Worm (Caenorhabditis elegans) whole organism, L4 larva: Measurements from ENCODE around the gene T24A6.20.

Source experiments
- ama-1 ChIP-seq: fragments of 150-350 bp; optimal IDR thresholded peaks from 2 replicates; lab custom pipeline; 2014; ENCODE audit warnings: inconsistent platforms, mixed read lengths
- hmg-1.1 ChIP-seq: fragments of 200-800 bp; sonication (Bioruptor generic); IDR thresholded peaks from 2 replicates; pipeline ENCODE4 v1.3.6; 2022; ENCODE audit warnings: missing genetic modification reagents, missing genetic modification characterization, missing compliant biosample characterization
- unc-62 ChIP-seq, 3 experiments: fragments of 150-350 bp in 1 of 3; sonication (generic microtip); optimal IDR thresholded peaks in 2 of 3; peaks in 1 of 3; 1 replicate in 1 of 3; 2 replicates in 2 of 3; lab custom pipeline; 2014 to 2017; ENCODE audit warnings: missing biosample characterization in 3 of 3, missing genetic modification characterization in 3 of 3, missing genetic modification reagents in 3 of 3, missing genotype in 1 of 3

- no peak for TF ChIP-seq ama-1 (lab: Kevin White, UChicago)
- no peak for TF ChIP-seq unc-62 (GFP tag; optimal IDR thresholded peaks at IDR 0.05 in 1 of 2; lab: Kevin White, UChicago)
- no peak for TF ChIP-seq unc-62 (tag; optimal IDR thresholded peaks at IDR 0.05; lab: Kevin White, UChicago)
- no peak for TF ChIP-seq hmg-1.1 (GFP tag; lab: Robert Waterston, UW)
These were observed 40.6 kb upstream of the T24A6.20 start, which contains the start of gene str-226 for ce11 chrV:3512381-3512780.
